Fruit fly (Drosophila melanogaster) whole organism: Measurements from ENCODE around the gene GILT3.

ENCODE experiments used
- EcR ChIP-seq, 2 experiments: fragments of >200 bp; optimal IDR thresholded peaks; 2 replicates each; lab custom pipeline; 2017; ENCODE audit warnings: missing biosample characterization in 2 of 2, missing genetic modification characterization in 2 of 2, missing genetic modification reagents in 2 of 2
- pan ChIP-seq: fragments of >200 bp; optimal IDR thresholded peaks from 2 replicates; lab custom pipeline; 2017
- psq ChIP-seq: fragments of >200 bp; optimal IDR thresholded peaks from 2 replicates; lab custom pipeline; 2017

dm6 chr3R:23649831-23650230, 27.3 kb upstream of the GILT3 start:
- TF ChIP-seq pan (no peak), EcR (GFP tag; optimal IDR thresholded peaks at IDR 0.05; lab: Kevin White, UChicago) (no peak), psq (lab: Kevin White, UChicago) (no peak)
